Fruit fly (Drosophila melanogaster) whole organism, embryonic: ENCODE results near the gene Ogdh.

Experiments
- B-H1 ChIP-seq: fragments of 200-800 bp; sonication (Bioruptor generic); IDR thresholded peaks from 3 replicates; pipeline ENCODE4 v1.3.6; 2022; ENCODE audit warnings: missing biosample characterization, missing genetic modification characterization
- Blimp-1 ChIP-seq: fragments of 200-800 bp; sonication (Bioruptor generic); optimal IDR thresholded peaks from 3 replicates; lab custom pipeline; 2018; ENCODE audit warnings: missing biosample characterization, missing genetic modification characterization, mild to moderate bottlenecking, moderate library complexity, missing genetic modification reagents
- CG10543 ChIP-seq: fragments of 200-800 bp; sonication (Bioruptor generic); optimal IDR thresholded peaks from 3 replicates; lab custom pipeline; 2017; ENCODE audit warnings: missing biosample characterization, mild to moderate bottlenecking, missing genetic modification characterization, moderate library complexity
- CG11085 ChIP-seq: fragments of 200-800 bp; sonication (Bioruptor generic); IDR thresholded peaks from 2 replicates; pipeline ENCODE4 v1.3.6; 2022; ENCODE audit warnings: missing biosample characterization, missing genetic modification characterization
- CG11695 ChIP-seq: fragments of 200-800 bp; sonication (Bioruptor generic); IDR thresholded peaks from 3 replicates; pipeline ENCODE4 v1.3.6; 2022; ENCODE audit warnings: missing biosample characterization, missing genetic modification characterization
- CG12104 ChIP-seq: fragments of 200-800 bp; sonication (Bioruptor generic); optimal IDR thresholded peaks from 3 replicates; lab custom pipeline; 2016; ENCODE audit warnings: missing biosample characterization, missing genetic modification characterization
- CG13123 ChIP-seq: fragments of 200-800 bp; sonication (Bioruptor generic); optimal IDR thresholded peaks from 2 replicates; lab custom pipeline; 2016; ENCODE audit warnings: missing biosample characterization, missing genetic modification characterization
- CG17912 ChIP-seq: fragments of 200-800 bp; sonication (Bioruptor generic); optimal IDR thresholded peaks from 2 replicates; lab custom pipeline; 2018; ENCODE audit warnings: missing biosample characterization, mild to moderate bottlenecking, missing genetic modification characterization
- CG2678 ChIP-seq: fragments of 200-800 bp; sonication (Bioruptor generic); optimal IDR thresholded peaks from 3 replicates; lab custom pipeline; 2019; ENCODE audit warnings: missing biosample characterization, mild to moderate bottlenecking, missing genetic modification characterization, moderate library complexity
- CG31224 ChIP-seq: fragments of 200-800 bp; sonication (Bioruptor generic); IDR thresholded peaks from 2 replicates; pipeline ENCODE4 v1.3.6; 2022; ENCODE audit warnings: missing biosample characterization, missing genetic modification characterization
- CG32767 ChIP-seq: fragments of 200-800 bp; sonication (Bioruptor generic); IDR thresholded peaks from 2 replicates; pipeline ENCODE4 v1.3.6; 2022; ENCODE audit warnings: missing biosample characterization, missing genetic modification characterization
- CG3281 ChIP-seq: fragments of 200-800 bp; sonication (Bioruptor generic); optimal IDR thresholded peaks from 3 replicates; lab custom pipeline; 2017; ENCODE audit warnings: missing biosample characterization, mild to moderate bottlenecking, missing genetic modification characterization
- CG34376 ChIP-seq: fragments of 200-800 bp; sonication (Bioruptor generic); optimal IDR thresholded peaks from 2 replicates; lab custom pipeline; 2018; ENCODE audit warnings: missing biosample characterization, mild to moderate bottlenecking, missing genetic modification characterization
- CG3726 ChIP-seq: fragments of 200-800 bp; sonication (Bioruptor generic); IDR thresholded peaks from 3 replicates; pipeline ENCODE4, ENCODE4 v1.3.6; 2022; ENCODE audit warnings: missing biosample characterization, missing genetic modification characterization
- CG4328 ChIP-seq: fragments of 200-800 bp; sonication (Bioruptor generic); optimal IDR thresholded peaks from 3 replicates; lab custom pipeline; 2017; ENCODE audit warnings: missing biosample characterization, missing genetic modification reagents, missing genetic modification characterization
- CG4707 ChIP-seq: fragments of 200-800 bp; sonication (Bioruptor generic); optimal IDR thresholded peaks from 2 replicates; lab custom pipeline; 2018; ENCODE audit warnings: missing biosample characterization, mild to moderate bottlenecking, missing genetic modification characterization, moderate library complexity
- CG6765 ChIP-seq: fragments of 200-800 bp; sonication (Bioruptor generic); optimal IDR thresholded peaks from 3 replicates; lab custom pipeline; 2017; ENCODE audit warnings: missing biosample characterization, mild to moderate bottlenecking, missing genetic modification characterization
- CG8290 ChIP-seq, 3 experiments: fragments of 200-800 bp; sonication (Bioruptor generic); optimal IDR thresholded peaks; 2 replicates each; lab custom pipeline; 2016 to 2019; ENCODE audit warnings: missing biosample characterization in 3 of 3, missing genetic modification characterization in 3 of 3, mild to moderate bottlenecking in 2 of 3, moderate library complexity in 1 of 3
- Deaf1 ChIP-seq: fragments of 200-800 bp; optimal IDR thresholded peaks from 3 replicates; lab custom pipeline; 2019; ENCODE audit warnings: missing biosample characterization, mild to moderate bottlenecking, missing genetic modification characterization, moderate library complexity
- E2f1 ChIP-seq: fragments of 200-800 bp; sonication (Bioruptor generic); IDR thresholded peaks from 2 replicates; pipeline ENCODE4 v1.3.6; 2022; ENCODE audit warnings: missing biosample characterization, missing genetic modification characterization
- Elba2 ChIP-seq: fragments of 200-800 bp; sonication (Bioruptor generic); optimal IDR thresholded peaks from 3 replicates; lab custom pipeline; 2016; ENCODE audit warnings: missing biosample characterization, missing genetic modification characterization
- Ets65A ChIP-seq: fragments of 200-800 bp; sonication (Bioruptor generic); peaks from one replicate; lab custom pipeline; 2016; ENCODE audit warnings: missing biosample characterization, missing genetic modification characterization
- HLH4C ChIP-seq: fragments of 200-800 bp; sonication (Bioruptor generic); IDR thresholded peaks from 3 replicates; pipeline ENCODE4 v1.3.6; 2022; ENCODE audit warnings: missing biosample characterization, missing genetic modification characterization; ENCODE audit not compliant: partially characterized antibody
- MESR4 ChIP-seq: fragments of 200-800 bp; sonication (Bioruptor generic); optimal IDR thresholded peaks from 2 replicates; lab custom pipeline; 2018; ENCODE audit warnings: missing biosample characterization, mild to moderate bottlenecking, missing genetic modification characterization, moderate library complexity
- Med ChIP-seq: fragments of 200-800 bp; sonication (Bioruptor generic); peaks from one replicate; lab custom pipeline; 2016; ENCODE audit warnings: missing biosample characterization, missing genetic modification characterization, mild to moderate bottlenecking, inconsistent platforms, moderate library complexity
- NC2α ChIP-seq: fragments of 200-800 bp; sonication (Bioruptor generic); optimal IDR thresholded peaks from 2 replicates; lab custom pipeline; 2016; ENCODE audit warnings: missing biosample characterization, missing genetic modification characterization
- Nf-YB ChIP-seq: fragments of 200-800 bp; sonication (Bioruptor generic); optimal IDR thresholded peaks from 3 replicates; lab custom pipeline; 2019; ENCODE audit warnings: missing biosample characterization, mild to moderate bottlenecking, missing genetic modification characterization, moderate library complexity
- Sin3A ChIP-seq: fragments of >200 bp; optimal IDR thresholded peaks from 2 replicates; lab custom pipeline; 2018
- Vsx1 ChIP-seq: fragments of 200-800 bp; sonication (Bioruptor generic); optimal IDR thresholded peaks from 2 replicates; lab custom pipeline; 2017; ENCODE audit warnings: missing biosample characterization, mild to moderate bottlenecking, missing genetic modification characterization, missing genetic modification reagents
- abd-A ChIP-seq: fragments of 200-800 bp; sonication (Bioruptor generic); optimal IDR thresholded peaks from 3 replicates; lab custom pipeline; 2019; ENCODE audit warnings: missing biosample characterization, mild to moderate bottlenecking, missing genetic modification characterization, moderate library complexity
- al ChIP-seq: fragments of 200-800 bp; sonication (Bioruptor generic); IDR thresholded peaks from 2 replicates; pipeline ENCODE4 v1.3.6; 2022; ENCODE audit warnings: missing biosample characterization, missing genetic modification characterization
- chinmo ChIP-seq: fragments of 200-800 bp; sonication (Bioruptor generic); IDR thresholded peaks from 4 replicates; pipeline ENCODE4 v1.3.6; 2022; ENCODE audit warnings: missing biosample characterization, missing genetic modification characterization; ENCODE audit not compliant: partially characterized antibody
- crol ChIP-seq: fragments of 200-800 bp; sonication (Bioruptor generic); IDR thresholded peaks from 2 replicates; pipeline ENCODE4 v1.3.6; 2022; ENCODE audit warnings: missing biosample characterization, missing genetic modification characterization
- dm ChIP-seq: fragments of 200-800 bp; sonication (Bioruptor generic); optimal IDR thresholded peaks from 3 replicates; lab custom pipeline; 2016; ENCODE audit warnings: missing biosample characterization, missing genetic modification characterization
- exex ChIP-seq: fragments of 200-800 bp; sonication (Bioruptor generic); optimal IDR thresholded peaks from 4 replicates; lab custom pipeline; 2018; ENCODE audit warnings: missing biosample characterization, mild to moderate bottlenecking, missing genetic modification characterization, moderate library complexity
- grn ChIP-seq: fragments of 200-800 bp; sonication (Bioruptor generic); optimal IDR thresholded peaks from 3 replicates; lab custom pipeline; 2017; ENCODE audit warnings: missing biosample characterization, missing genetic modification characterization
- gro ChIP-seq: fragments of 200-800 bp; sonication (Bioruptor generic); optimal IDR thresholded peaks from 2 replicates; lab custom pipeline; 2016; ENCODE audit warnings: missing biosample characterization, missing genetic modification characterization
- inv ChIP-seq: fragments of 200-800 bp; sonication (Bioruptor generic); IDR thresholded peaks from 2 replicates; pipeline ENCODE4 v1.3.6; 2022; ENCODE audit warnings: missing biosample characterization, missing genetic modification characterization; ENCODE audit not compliant: partially characterized antibody
- mirr ChIP-seq: fragments of 200-800 bp; sonication (Bioruptor generic); optimal IDR thresholded peaks from 3 replicates; lab custom pipeline; 2018; ENCODE audit warnings: missing biosample characterization, mild to moderate bottlenecking, missing genetic modification characterization
- otp ChIP-seq: fragments of 200-800 bp; sonication (Bioruptor generic); IDR thresholded peaks from 3 replicates; pipeline ENCODE4, ENCODE4 v1.3.6; 2022; ENCODE audit warnings: missing biosample characterization, missing genetic modification characterization
- pan ChIP-seq, 4 experiments: fragments of >200 bp in 3 of 4; fragments of 200-800 bp in 1 of 4; sonication (Bioruptor generic) in 1 of 4; optimal IDR thresholded peaks in 3 of 4; IDR thresholded peaks in 1 of 4; 2 replicates each; pipeline versions ENCODE4 v1.3.6 to Lab custom; 2017 to 2022; ENCODE audit warnings: missing biosample characterization in 2 of 4, missing genetic modification characterization in 2 of 4, mixed read lengths in 1 of 4
- psq ChIP-seq: fragments of 200-800 bp; sonication (Bioruptor generic); optimal IDR thresholded peaks from 2 replicates; lab custom pipeline; 2017; ENCODE audit warnings: missing biosample characterization, missing genetic modification characterization
- rib ChIP-seq: fragments of 200-800 bp; sonication (Bioruptor generic); IDR thresholded peaks from 2 replicates; pipeline ENCODE4 v1.3.6; 2022; ENCODE audit warnings: missing biosample characterization, missing genetic modification characterization
- row ChIP-seq: fragments of 200-800 bp; sonication (Bioruptor generic); IDR thresholded peaks from 3 replicates; pipeline ENCODE4 v1.3.6; 2022; ENCODE audit warnings: missing biosample characterization, missing genetic modification characterization
- schlank ChIP-seq: fragments of 200-800 bp; sonication (Bioruptor generic); optimal IDR thresholded peaks from 2 replicates; lab custom pipeline; 2018; ENCODE audit warnings: missing biosample characterization, mild to moderate bottlenecking, missing genetic modification characterization
- sug ChIP-seq: fragments of 200-800 bp; optimal IDR thresholded peaks from 2 replicates; lab custom pipeline; 2019; ENCODE audit warnings: missing biosample characterization, mild to moderate bottlenecking, missing genetic modification characterization, moderate library complexity
- z ChIP-seq: fragments of 200-800 bp; sonication (Bioruptor generic); IDR thresholded peaks from 3 replicates; pipeline ENCODE4 v1.3.6; 2022; ENCODE audit warnings: missing biosample characterization, missing genetic modification characterization

Ogdh gene

DNA sequence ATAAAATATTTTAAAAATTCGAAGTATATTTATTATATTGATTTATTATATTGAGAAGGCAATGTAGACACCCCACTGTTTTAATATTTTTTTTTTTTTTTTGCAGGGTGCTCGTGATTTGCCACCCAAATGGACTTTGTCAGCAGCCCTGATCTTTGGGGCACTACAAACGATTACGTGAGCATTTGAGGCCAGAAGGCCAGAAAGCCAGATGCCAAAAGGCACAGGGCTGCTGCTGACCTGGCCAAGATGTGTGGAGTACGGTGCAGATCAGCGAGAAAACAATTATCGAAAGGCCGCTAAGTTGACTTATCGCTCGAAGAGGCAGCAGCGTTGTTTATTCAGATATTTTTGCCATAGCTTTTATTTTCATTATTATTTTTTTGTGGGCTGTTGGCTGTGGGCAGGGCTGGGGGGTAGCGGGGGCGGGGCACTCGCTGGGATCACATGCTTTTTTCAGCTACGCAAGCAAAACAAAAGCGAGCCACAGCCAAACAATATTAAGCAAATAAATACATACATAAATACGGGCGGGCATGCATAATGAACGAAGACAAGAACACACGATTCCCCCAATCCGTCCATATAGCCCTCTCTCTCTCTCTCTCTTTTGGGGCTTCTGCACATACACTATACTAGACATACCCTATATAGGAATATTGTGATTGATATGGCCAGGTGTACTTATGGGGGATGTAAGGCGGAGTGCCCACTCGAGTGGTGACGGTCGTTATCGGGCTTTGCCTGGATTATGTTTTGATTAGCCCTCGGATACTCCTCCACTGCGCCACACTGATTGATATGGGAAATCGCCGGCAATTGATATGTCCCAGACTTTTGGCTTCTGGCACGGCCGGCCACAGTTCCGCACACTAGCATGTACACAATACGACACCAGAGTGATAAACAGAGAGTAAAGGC is 48.9 kb downstream of the Ogdh start:
- TF ChIP-seq row (GFP tag; lab: Robert Waterston, UW): 0 out of 3 replicates have a peak, but pooled peaks have one; percentile 45
- TF ChIP-seq Blimp-1 (GFP tag; lab: Kevin White, UChicago): peak; percentile 7
- TF ChIP-seq CG4328: no peak
- TF ChIP-seq CG11085 (GFP tag; lab: Robert Waterston, UW): no peak
- no peak for TF ChIP-seq CG8290 (GFP tag; optimal IDR thresholded peaks at IDR 0.05; lab: Kevin White, UChicago)
- peak in 1 of 2 experiments; percentile 2 for TF ChIP-seq CG8290 (tag; optimal IDR thresholded peaks at IDR 0.05; lab: Kevin White, UChicago)
- peak; percentile 69 for TF ChIP-seq CG34376 (GFP tag; lab: Kevin White, UChicago)
- peak; percentile 84 for TF ChIP-seq Vsx1 (GFP tag; lab: Kevin White, UChicago)
- TF ChIP-seq rib (GFP tag; lab: Robert Waterston, UW): peak; percentile 57
- no peak for TF ChIP-seq CG17912 (GFP tag; lab: Kevin White, UChicago)
- TF ChIP-seq E2f1 (GFP tag; lab: Robert Waterston, UW): 0 out of 2 replicates have a peak, but pooled peaks have one; percentile 8
- TF ChIP-seq HLH4C (GFP tag; lab: Robert Waterston, UW): no peak
- no peak for TF ChIP-seq CG4707 (GFP tag; lab: Kevin White, UChicago)
- no peak for TF ChIP-seq NC2α (GFP tag; lab: Kevin White, UChicago)
- TF ChIP-seq Deaf1: peak; percentile 59
- TF ChIP-seq B-H1 (GFP tag; lab: Robert Waterston, UW): no peak
- no peak for TF ChIP-seq al (GFP tag; lab: Robert Waterston, UW)
- TF ChIP-seq CG11695: peak; percentile 33; the same call in 2 of the 3 replicates
- TF ChIP-seq z: 0 out of 3 replicates have a peak, but pooled peaks have one; percentile 33
- no peak for TF ChIP-seq dm (GFP tag; lab: Kevin White, UChicago)
- TF ChIP-seq CG10543: peak; percentile 95
- no peak for TF ChIP-seq MESR4 (GFP tag; lab: Kevin White, UChicago)
- TF ChIP-seq CG3726 (GFP tag; lab: Robert Waterston, UW): 0 out of 3 replicates have a peak, but pooled peaks have one; percentile 48
- TF ChIP-seq gro (GFP tag; lab: Kevin White, UChicago): no peak
- 0 out of 3 replicates have a peak, but pooled peaks have one; percentile 30 for TF ChIP-seq otp (GFP tag; lab: Robert Waterston, UW)
- peak; percentile 8 for TF ChIP-seq CG2678 (tag; lab: Kevin White, UChicago)
- TF ChIP-seq schlank (tag; lab: Kevin White, UChicago): peak; percentile 7
- peak; percentile 86 for TF ChIP-seq sug (tag; lab: Kevin White, UChicago)
- no peak for TF ChIP-seq psq (GFP tag; lab: Kevin White, UChicago)
- TF ChIP-seq CG13123 (GFP tag; lab: Kevin White, UChicago): no peak
- TF ChIP-seq Med (GFP tag; lab: Kevin White, UChicago): peak; percentile 42
- TF ChIP-seq chinmo (GFP tag; lab: Robert Waterston, UW): peak; percentile 91; the same call in 2 of the 4 replicates
- TF ChIP-seq CG6765 (GFP tag; lab: Kevin White, UChicago): peak; percentile 68
- no peak for TF ChIP-seq inv (GFP tag; lab: Robert Waterston, UW)
- no peak for TF ChIP-seq pan (optimal IDR thresholded peaks at IDR 0.05; lab: Kevin White, UChicago)
- TF ChIP-seq pan (GFP tag; optimal IDR thresholded peaks at IDR 0.05 in 1 of 2, IDR thresholded peaks at IDR 0.05 in 1 of 2): no peak
- TF ChIP-seq CG32767: no peak
- peak; percentile 44 for TF ChIP-seq CG3281
- TF ChIP-seq exex (tag; lab: Kevin White, UChicago): peak; percentile 96
- peak; percentile 82 for TF ChIP-seq crol (GFP tag; lab: Robert Waterston, UW)
- TF ChIP-seq CG31224 (GFP tag; lab: Robert Waterston, UW): peak; percentile 5; the same call in 1 of the 2 replicates
- TF ChIP-seq grn (GFP tag; lab: Kevin White, UChicago): peak; percentile 90
- no peak for TF ChIP-seq Sin3A (lab: Kevin White, UChicago)
- TF ChIP-seq abd-A (tag; lab: Kevin White, UChicago): peak; percentile 62
- TF ChIP-seq Ets65A (GFP tag; lab: Kevin White, UChicago): no peak
- TF ChIP-seq Nf-YB (GFP tag; lab: Kevin White, UChicago): no peak
- TF ChIP-seq CG12104 (GFP tag; lab: Kevin White, UChicago): peak; percentile 28
- TF ChIP-seq Elba2 (GFP tag; lab: Kevin White, UChicago): no peak
- peak; percentile 84 for TF ChIP-seq mirr (GFP tag; lab: Kevin White, UChicago)
